Worm (Caenorhabditis elegans): ENCODE data around the gene C49C3.7.
A peak's percentile ranks its signal among the peaks of the same experiment; 100 is the strongest.

The C49C3.7 gene

ce11 chrIV:17332261-17332660 is at the start of gene C49C3.7:
Gene C49C3.7 (plus strand): TSS chrIV:17332561.
- TF ChIP-seq aha-1 (tag) (peak; percentile 86), lin-38 (GFP tag; IDR thresholded peaks at IDR 0.05) (no peak), ZK337.2 (GFP tag; IDR thresholded peaks at IDR 0.05) (no peak), madf-5 (GFP tag; IDR thresholded peaks at IDR 0.05) (no peak)

- TF ChIP-seq mxl-3 (GFP tag; optimal IDR thresholded peaks at IDR 0.05), result no peak
- no peak for TF ChIP-seq lin-38 (GFP tag; IDR thresholded peaks at IDR 0.05)
- TF ChIP-seq aly-2 (tag; optimal IDR thresholded peaks at IDR 0.05), result no peak
- TF ChIP-seq Y105C5A.15 (GFP tag; IDR thresholded peaks at IDR 0.05), result no peak
- TF ChIP-seq pha-4 (GFP tag; IDR thresholded peaks at IDR 0.05), result no peak
- no peak for TF ChIP-seq pha-4 (tag; optimal IDR thresholded peaks at IDR 0.05)
- TF ChIP-seq lin-39 (tag; optimal IDR thresholded peaks at IDR 0.05), result no peak
- no peak for TF ChIP-seq daf-12 (tag; optimal IDR thresholded peaks at IDR 0.05)
- no peak for TF ChIP-seq ceh-82 (tag; optimal IDR thresholded peaks at IDR 0.05)
- no peak for TF ChIP-seq lim-7 (GFP tag; IDR thresholded peaks at IDR 0.05)
- no peak for TF ChIP-seq nhr-111 (GFP tag; optimal IDR thresholded peaks at IDR 0.05)
- TF ChIP-seq Y75B8A.6 (GFP tag; IDR thresholded peaks at IDR 0.05), result no peak
- TF ChIP-seq spr-3 (GFP tag; optimal IDR thresholded peaks at IDR 0.05), result no peak
- TF ChIP-seq nhr-42 (GFP tag; IDR thresholded peaks at IDR 0.05), result no peak
- no peak for TF ChIP-seq T26A8.4 (GFP tag; IDR thresholded peaks at IDR 0.05)
- TF ChIP-seq ceh-44 (GFP tag; IDR thresholded peaks at IDR 0.05), result no peak
- TF ChIP-seq lsy-2 (tag; optimal IDR thresholded peaks at IDR 0.05), result no peak
- TF ChIP-seq php-3 (GFP tag; IDR thresholded peaks at IDR 0.05), result no peak
- TF ChIP-seq Y48G9A.11 (GFP tag; IDR thresholded peaks at IDR 0.05), result no peak
- TF ChIP-seq unc-39 (tag; optimal IDR thresholded peaks at IDR 0.05), result no peak
- TF ChIP-seq madf-5 (GFP tag; IDR thresholded peaks at IDR 0.05), result no peak
Observed at ce11 chrIV:17284099-17284498, 48.3 kb upstream of the C49C3.7 start, which contains the start of gene nra-1. Gene nra-1 (minus strand): TSS chrIV:17284199.

DNA sequence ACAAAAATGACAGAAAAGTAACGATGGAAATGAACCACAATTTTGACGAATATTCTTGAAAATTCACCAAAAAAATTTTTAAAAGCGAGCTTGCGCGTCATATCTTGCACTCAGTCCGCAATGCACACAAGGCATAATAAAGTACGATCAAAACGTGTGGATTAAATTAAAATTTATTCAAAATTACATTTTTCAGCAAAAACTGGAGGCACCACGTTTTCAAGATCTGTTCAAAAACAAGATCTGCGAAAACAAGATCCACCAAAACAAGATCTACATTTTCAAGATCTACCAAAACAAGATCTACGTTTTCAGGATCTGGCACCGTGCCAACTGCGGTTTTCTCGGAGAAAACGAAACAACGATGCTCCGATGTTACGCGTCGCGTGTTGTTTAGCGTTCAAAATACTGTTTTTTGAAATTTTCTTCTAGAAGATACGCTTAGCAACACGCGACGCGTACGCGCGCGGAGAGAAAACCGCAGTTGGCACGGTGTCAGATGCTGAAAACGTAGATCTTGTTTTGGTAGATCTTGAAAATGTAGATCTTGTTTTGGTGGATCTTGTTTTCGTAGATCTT is 47.8 kb upstream of the C49C3.7 start:
- TF ChIP-seq snpc-1.2 (GFP tag; IDR thresholded peaks at IDR 0.05), result peak; percentile 44; the same call in 1 of the 2 replicates
- TF ChIP-seq lin-38 (GFP tag; IDR thresholded peaks at IDR 0.05), result 0 out of 2 replicates have a peak, but pooled peaks have one; percentile 16
- TF ChIP-seq Y48G9A.11 (GFP tag; IDR thresholded peaks at IDR 0.05), result peak; percentile 41; the same call in 1 of the 2 replicates

ce11 chrIV:17285263-17285662 is 47.1 kb upstream of the C49C3.7 start:
- peak; percentile 63; the same call in 1 of the 2 replicates for TF ChIP-seq ctbp-1 (GFP tag; IDR thresholded peaks at IDR 0.05)
- peak in 1 of 2 experiments; percentile 52 for TF ChIP-seq lsy-2 (tag; optimal IDR thresholded peaks at IDR 0.05)
- TF ChIP-seq tra-1 (GFP tag; IDR thresholded peaks at IDR 0.05), result no peak
- TF ChIP-seq arid-1 (GFP tag; conservative IDR thresholded peaks at IDR 0.05), result no peak
- TF ChIP-seq nhr-77 (tag; optimal IDR thresholded peaks at IDR 0.05), result no peak
- no peak for TF ChIP-seq madf-5 (GFP tag; IDR thresholded peaks at IDR 0.05)
- TF ChIP-seq dmd-6 (GFP tag; IDR thresholded peaks at IDR 0.05), result 0 out of 2 replicates have a peak, but pooled peaks have one; percentile 25
- no peak for TF ChIP-seq daf-19 (GFP tag; conservative IDR thresholded peaks at IDR 0.05)
- 0 out of 2 replicates have a peak, but pooled peaks have one; percentile 20 for TF ChIP-seq Y75B8A.6 (GFP tag; IDR thresholded peaks at IDR 0.05)
- TF ChIP-seq zip-11 (GFP tag; IDR thresholded peaks at IDR 0.05), result no peak
- TF ChIP-seq lin-13 (GFP tag; optimal IDR thresholded peaks at IDR 0.05), result no peak
- no peak for TF ChIP-seq saeg-2 (GFP tag; IDR thresholded peaks at IDR 0.05)
- TF ChIP-seq egl-43 (GFP tag; IDR thresholded peaks at IDR 0.05), result no peak
- TF ChIP-seq F10B5.3 (tag; optimal IDR thresholded peaks at IDR 0.05), result no peak
- no peak for TF ChIP-seq ceh-62 (tag; optimal IDR thresholded peaks at IDR 0.05)
- no peak for TF ChIP-seq pha-4 (GFP tag; IDR thresholded peaks at IDR 0.05)
- TF ChIP-seq pha-4 (tag; optimal IDR thresholded peaks at IDR 0.05), result no peak
- no peak for TF ChIP-seq jun-1 (tag; optimal IDR thresholded peaks at IDR 0.05)
- no peak for TF ChIP-seq mdt-29 (GFP tag; IDR thresholded peaks at IDR 0.05)
- TF ChIP-seq nhr-111 (GFP tag; optimal IDR thresholded peaks at IDR 0.05), result no peak
- TF ChIP-seq lir-3 (tag; optimal IDR thresholded peaks at IDR 0.05), result no peak
- no peak for TF ChIP-seq unc-130 (GFP tag; optimal IDR thresholded peaks at IDR 0.05)
- TF ChIP-seq mxl-2 (GFP tag; conservative IDR thresholded peaks at IDR 0.05), result no peak
- TF ChIP-seq ama-1 (optimal IDR thresholded peaks at IDR 0.05), result no peak
- no peak for TF ChIP-seq ceh-28 (tag; optimal IDR thresholded peaks at IDR 0.05)
- no peak for TF ChIP-seq aha-1 (tag)
- no peak for TF ChIP-seq Y48G9A.11 (GFP tag; IDR thresholded peaks at IDR 0.05)
- 0 out of 2 replicates have a peak, but pooled peaks have one; percentile 34 for TF ChIP-seq snpc-1.2 (GFP tag; IDR thresholded peaks at IDR 0.05)
- TF ChIP-seq ces-1 (GFP tag; optimal IDR thresholded peaks at IDR 0.05), result no peak
- no peak for TF ChIP-seq aly-2 (tag; optimal IDR thresholded peaks at IDR 0.05)

Data from whole organism, L4 larva.